Fruit fly (Drosophila melanogaster) whole organism, prepupa: Measurements from ENCODE around the gene CG31301.

ENCODE experiments used
- Blimp-1 ChIP-seq: fragments of 200-800 bp; sonication (Bioruptor generic); optimal IDR thresholded peaks from 3 replicates; lab custom pipeline; 2017; ENCODE audit warnings: missing biosample characterization, missing genetic modification characterization, mild to moderate bottlenecking, moderate library complexity, missing genetic modification reagents
- CG10631 ChIP-seq: fragments of 200-800 bp; sonication (Bioruptor generic); optimal IDR thresholded peaks from 2 replicates; lab custom pipeline; 2016; ENCODE audit warnings: missing biosample characterization, missing genetic modification characterization
- CG10669 ChIP-seq: fragments of 200-800 bp; sonication (Bioruptor generic); optimal IDR thresholded peaks from 3 replicates; lab custom pipeline; 2018; ENCODE audit warnings: missing biosample characterization, mild to moderate bottlenecking, missing genetic modification characterization, moderate library complexity
- CG11294 ChIP-seq: fragments of 200-800 bp; sonication (Bioruptor generic); IDR thresholded peaks from 2 replicates; pipeline ENCODE4 v1.3.6; 2022; ENCODE audit warnings: missing biosample characterization, missing genetic modification characterization
- CG11762 ChIP-seq: fragments of 200-800 bp; sonication (Bioruptor generic); optimal IDR thresholded peaks from 3 replicates; lab custom pipeline; 2016; ENCODE audit warnings: missing biosample characterization, missing genetic modification characterization; ENCODE audit not compliant: insufficient read depth
- CG11902 ChIP-seq: fragments of 200-800 bp; sonication (Bioruptor generic); optimal IDR thresholded peaks from 3 replicates; lab custom pipeline; 2016; ENCODE audit warnings: missing biosample characterization, missing genetic modification characterization
- CG16779 ChIP-seq: fragments of 200-800 bp; sonication (Bioruptor generic); optimal IDR thresholded peaks from 3 replicates; lab custom pipeline; 2017; ENCODE audit warnings: missing biosample characterization, mild to moderate bottlenecking, missing genetic modification characterization
- CG3032 ChIP-seq: fragments of 200-800 bp; optimal IDR thresholded peaks from 2 replicates; lab custom pipeline; 2019; ENCODE audit warnings: missing biosample characterization, mild to moderate bottlenecking, missing genetic modification characterization, moderate library complexity
- CG31627 ChIP-seq: fragments of 200-800 bp; sonication (Bioruptor generic); optimal IDR thresholded peaks from 3 replicates; lab custom pipeline; 2016; ENCODE audit warnings: missing biosample characterization, missing genetic modification characterization
- CG32006 ChIP-seq: fragments of 200-800 bp; sonication (Bioruptor generic); optimal IDR thresholded peaks from 3 replicates; lab custom pipeline; 2017; ENCODE audit warnings: missing biosample characterization, mild to moderate bottlenecking, missing genetic modification characterization
- CG34406 ChIP-seq: fragments of 200-800 bp; sonication (Bioruptor generic); optimal IDR thresholded peaks from 3 replicates; lab custom pipeline; 2016; ENCODE audit warnings: missing biosample characterization, missing genetic modification characterization
- CG3919 ChIP-seq: fragments of 200-800 bp; sonication (Bioruptor generic); optimal IDR thresholded peaks from 3 replicates; lab custom pipeline; 2016; ENCODE audit warnings: missing biosample characterization, missing genetic modification characterization
- CG4318 ChIP-seq: fragments of 200-800 bp; sonication (Bioruptor generic); optimal IDR thresholded peaks from 3 replicates; lab custom pipeline; 2017; ENCODE audit warnings: missing biosample characterization, mild to moderate bottlenecking, missing genetic modification characterization
- CG6163 ChIP-seq: fragments of 200-800 bp; sonication (Bioruptor generic); IDR thresholded peaks from 3 replicates; pipeline ENCODE4 v1.3.6; 2022; ENCODE audit warnings: missing biosample characterization, missing genetic modification characterization
- CG6792 ChIP-seq: fragments of 200-800 bp; sonication (Bioruptor generic); optimal IDR thresholded peaks from 3 replicates; lab custom pipeline; 2016; ENCODE audit warnings: missing biosample characterization, missing genetic modification characterization
- CG6808 ChIP-seq: fragments of 200-800 bp; sonication (Bioruptor generic); optimal IDR thresholded peaks from 3 replicates; lab custom pipeline; 2017; ENCODE audit warnings: missing biosample characterization, missing genetic modification characterization, mild to moderate bottlenecking, moderate library complexity, missing genetic modification reagents
- CG6854 ChIP-seq: fragments of 200-800 bp; sonication (Bioruptor generic); optimal IDR thresholded peaks from 2 replicates; lab custom pipeline; 2017; ENCODE audit warnings: missing biosample characterization, mild to moderate bottlenecking, missing genetic modification characterization
- CG8119 ChIP-seq: fragments of 200-800 bp; sonication (Bioruptor generic); IDR thresholded peaks from 3 replicates; pipeline ENCODE4 v1.3.6; 2022; ENCODE audit warnings: missing biosample characterization, missing genetic modification characterization
- CG8632 ChIP-seq: fragments of 200-800 bp; sonication (Bioruptor generic); optimal IDR thresholded peaks from 3 replicates; lab custom pipeline; 2016; ENCODE audit warnings: missing biosample characterization, missing genetic modification characterization
- Eip78C ChIP-seq: fragments of 200-800 bp; sonication (Bioruptor generic); peaks from one replicate; lab custom pipeline; 2016; ENCODE audit warnings: missing biosample characterization, missing genetic modification characterization
- Ets21C ChIP-seq: fragments of 200-800 bp; sonication (Bioruptor generic); optimal IDR thresholded peaks from 3 replicates; lab custom pipeline; 2016; ENCODE audit warnings: missing biosample characterization, missing genetic modification characterization
- Ets96B ChIP-seq: fragments of 200-800 bp; optimal IDR thresholded peaks from 2 replicates; lab custom pipeline; 2019; ENCODE audit warnings: missing biosample characterization, mild to moderate bottlenecking, missing genetic modification characterization, moderate library complexity
- Gug ChIP-seq: fragments of 200-800 bp; sonication (Bioruptor generic); IDR thresholded peaks from 2 replicates; pipeline ENCODE4 v1.3.6; 2022; ENCODE audit warnings: missing biosample characterization, missing genetic modification characterization
- Met ChIP-seq: fragments of 200-800 bp; sonication (Bioruptor generic); optimal IDR thresholded peaks from 3 replicates; lab custom pipeline; 2016; ENCODE audit warnings: missing biosample characterization, missing genetic modification characterization
- Smox ChIP-seq: fragments of 200-800 bp; sonication (Bioruptor generic); optimal IDR thresholded peaks from 3 replicates; lab custom pipeline; 2016; ENCODE audit warnings: missing biosample characterization, missing genetic modification characterization
- Sox14 ChIP-seq: fragments of 200-800 bp; sonication (Bioruptor generic); optimal IDR thresholded peaks from 3 replicates; lab custom pipeline; 2016; ENCODE audit warnings: missing biosample characterization, missing genetic modification characterization
- Sox15 ChIP-seq: fragments of 200-800 bp; sonication (Bioruptor generic); optimal IDR thresholded peaks from 3 replicates; lab custom pipeline; 2016; ENCODE audit warnings: missing biosample characterization, missing genetic modification characterization
- achi ChIP-seq: fragments of 200-800 bp; sonication (Bioruptor generic); optimal IDR thresholded peaks from 3 replicates; lab custom pipeline; 2016; ENCODE audit warnings: missing biosample characterization, missing genetic modification characterization
- acj6 ChIP-seq: fragments of 200-800 bp; sonication (Bioruptor generic); optimal IDR thresholded peaks from 3 replicates; lab custom pipeline; 2016; ENCODE audit warnings: missing biosample characterization, missing genetic modification characterization
- cyc ChIP-seq: fragments of 200-800 bp; sonication (Bioruptor generic); optimal IDR thresholded peaks from 3 replicates; lab custom pipeline; 2016; ENCODE audit warnings: missing biosample characterization, missing genetic modification characterization
- dac ChIP-seq: fragments of 200-800 bp; sonication (Bioruptor generic); optimal IDR thresholded peaks from 2 replicates; lab custom pipeline; 2017; ENCODE audit warnings: missing biosample characterization, mild to moderate bottlenecking, missing genetic modification characterization
- eg ChIP-seq: fragments of 200-800 bp; sonication (Bioruptor generic); IDR thresholded peaks from 3 replicates; pipeline ENCODE4 v1.3.6; 2022; ENCODE audit warnings: missing biosample characterization, missing genetic modification characterization
- esn ChIP-seq: fragments of 200-800 bp; sonication (Bioruptor generic); optimal IDR thresholded peaks from 2 replicates; lab custom pipeline; 2016; ENCODE audit warnings: missing biosample characterization, mild to moderate bottlenecking, missing genetic modification characterization, moderate library complexity
- fd85E ChIP-seq: fragments of 200-800 bp; sonication (Bioruptor generic); optimal IDR thresholded peaks from 3 replicates; lab custom pipeline; 2016; ENCODE audit warnings: missing biosample characterization, missing genetic modification characterization
- fkh ChIP-seq: fragments of 200-800 bp; sonication (Bioruptor generic); optimal IDR thresholded peaks from 3 replicates; lab custom pipeline; 2017; ENCODE audit warnings: missing biosample characterization, mild to moderate bottlenecking, missing genetic modification characterization, moderate library complexity
- lz ChIP-seq: fragments of 200-800 bp; sonication (Bioruptor generic); optimal IDR thresholded peaks from 3 replicates; lab custom pipeline; 2016; ENCODE audit warnings: missing biosample characterization, missing genetic modification characterization
- pdm3 ChIP-seq: fragments of 200-800 bp; sonication (Bioruptor generic); optimal IDR thresholded peaks from 3 replicates; lab custom pipeline; 2016; ENCODE audit warnings: missing biosample characterization, missing genetic modification characterization
- spab ChIP-seq: fragments of 200-800 bp; sonication (Bioruptor generic); optimal IDR thresholded peaks from 2 replicates; lab custom pipeline; 2017; ENCODE audit warnings: missing biosample characterization, mild to moderate bottlenecking, missing genetic modification characterization, missing genetic modification reagents
- svp ChIP-seq: fragments of 200-800 bp; sonication (Bioruptor generic); peaks from one replicate; lab custom pipeline; 2016; ENCODE audit warnings: missing biosample characterization, missing genetic modification characterization
- topi ChIP-seq: fragments of 200-800 bp; sonication (Bioruptor generic); optimal IDR thresholded peaks from 3 replicates; lab custom pipeline; 2016; ENCODE audit warnings: missing biosample characterization, missing genetic modification characterization
- vri ChIP-seq: fragments of 200-800 bp; sonication (Bioruptor generic); optimal IDR thresholded peaks from 3 replicates; lab custom pipeline; 2016; ENCODE audit warnings: missing biosample characterization, mild to moderate bottlenecking, missing genetic modification characterization

Gene CG31301

dm6 chr3R:15342926-15343685 is 2.9 kb upstream of the CG31301 start, which contains the start of gene Nagk (continued):
- TF ChIP-seq achi (GFP tag; lab: Kevin White, UChicago) = peak; percentile 67
- peak; percentile 75 for TF ChIP-seq acj6 (GFP tag; lab: Kevin White, UChicago)
- peak; percentile 76 for TF ChIP-seq CG3919
- no peak for TF ChIP-seq Gug (GFP tag; lab: Robert Waterston, UW)
- no peak for TF ChIP-seq spab (GFP tag; lab: Kevin White, UChicago)
- peak; percentile 89 for TF ChIP-seq esn (GFP tag; lab: Kevin White, UChicago)
- TF ChIP-seq Met = no peak
- peak; percentile 67 for TF ChIP-seq CG8632 (GFP tag; lab: Kevin White, UChicago)
- TF ChIP-seq CG32006 (GFP tag; lab: Kevin White, UChicago) = peak; percentile 87
- TF ChIP-seq CG6808 (GFP tag; lab: Kevin White, UChicago) = no peak
- peak; percentile 67 for TF ChIP-seq CG31627 (GFP tag; lab: Kevin White, UChicago)
- peak; percentile 79 for TF ChIP-seq fkh (GFP tag; lab: Kevin White, UChicago)
- peak; percentile 33 for TF ChIP-seq dac (GFP tag; lab: Kevin White, UChicago)
- no peak for TF ChIP-seq CG16779 (tag; lab: Kevin White, UChicago)
- peak; percentile 28 for TF ChIP-seq CG3032
- TF ChIP-seq, all 60 proteins: peak for 35

- TF ChIP-seq fd85E (GFP tag; lab: Kevin White, UChicago) (no peak), CG31627 (GFP tag; lab: Kevin White, UChicago) (no peak), Blimp-1 (GFP tag; lab: Kevin White, UChicago) (peak; percentile 92), pdm3 (GFP tag; lab: Kevin White, UChicago) (no peak)
Measured at dm6 chr3R:15345198-15346017, 597 bp upstream of the CG31301 start.

dm6 chr3R:15347822-15348221 is 1.8 kb downstream of the CG31301 start, which contains the start of the genes CG42726 and CG42727:
CG42726 (plus strand) TSS chr3R:15348048.
CG42727 (plus strand) TSS chr3R:15348048.
- peak; percentile 52 for TF ChIP-seq Sox14
- no peak for TF ChIP-seq Ets21C (GFP tag; lab: Kevin White, UChicago)
- TF ChIP-seq CG6792 (GFP tag; lab: Kevin White, UChicago) = peak; percentile 44
- peak; percentile 10 for TF ChIP-seq CG11762 (GFP tag; lab: Kevin White, UChicago)
- TF ChIP-seq CG34406 (GFP tag; lab: Kevin White, UChicago) = peak; percentile 44
- peak; percentile 44 for TF ChIP-seq Ets96B (tag; lab: Kevin White, UChicago)
- peak; percentile 34 for TF ChIP-seq cyc
- peak; percentile 52 for TF ChIP-seq CG3032
- TF ChIP-seq CG31627 (GFP tag; lab: Kevin White, UChicago) = peak; percentile 42
- TF ChIP-seq CG4318 (GFP tag; lab: Kevin White, UChicago) = no peak
- TF ChIP-seq acj6 (GFP tag; lab: Kevin White, UChicago) = no peak
- TF ChIP-seq CG8119 (GFP tag; lab: Robert Waterston, UW) = no peak
- no peak for TF ChIP-seq Smox (GFP tag; lab: Kevin White, UChicago)
- TF ChIP-seq spab (GFP tag; lab: Kevin White, UChicago) = no peak
- TF ChIP-seq achi (GFP tag; lab: Kevin White, UChicago) = peak; percentile 30
- TF ChIP-seq CG10669 (GFP tag; lab: Kevin White, UChicago) = peak; percentile 24
- peak; percentile 13 for TF ChIP-seq Sox15 (GFP tag; lab: Kevin White, UChicago)
- 0 out of 2 replicates have a peak, but pooled peaks have one; percentile 27 for TF ChIP-seq CG11294 (GFP tag; lab: Robert Waterston, UW)
- TF ChIP-seq topi = peak; percentile 44
- peak; percentile 47 for TF ChIP-seq CG10631
- TF ChIP-seq CG6163 (GFP tag; lab: Robert Waterston, UW) = peak; percentile 51
- peak; percentile 22 for TF ChIP-seq CG8632 (GFP tag; lab: Kevin White, UChicago)
- peak; percentile 56; the same call in 1 of the 3 replicates for TF ChIP-seq eg
- TF ChIP-seq lz = peak; percentile 48
- no peak for TF ChIP-seq CG6854
- peak; percentile 28 for TF ChIP-seq dac (GFP tag; lab: Kevin White, UChicago)
- TF ChIP-seq Eip78C (GFP tag; lab: Kevin White, UChicago) = peak; percentile 87
- no peak for TF ChIP-seq vri
- TF ChIP-seq esn (GFP tag; lab: Kevin White, UChicago) = peak; percentile 69
- no peak for TF ChIP-seq CG11902
- no peak for TF ChIP-seq CG6808 (GFP tag; lab: Kevin White, UChicago)
- no peak for TF ChIP-seq svp (GFP tag; lab: Kevin White, UChicago)
